Fruit fly (Drosophila melanogaster) whole organism, wandering third instar larva: Measurements from ENCODE around the gene Nthl1.
A peak's percentile ranks its signal among the peaks of the same experiment; 100 is the strongest.

Source experiments
- Abd-B ChIP-seq: fragments of >200 bp; optimal IDR thresholded peaks from 2 replicates; lab custom pipeline; 2017; ENCODE audit warnings: missing biosample characterization, missing genetic modification characterization
- CG32264 ChIP-seq: fragments of 200-800 bp; sonication (Bioruptor generic); optimal IDR thresholded peaks from 2 replicates; lab custom pipeline; 2016; ENCODE audit warnings: missing biosample characterization, missing genetic modification characterization
- CG9705 ChIP-seq: fragments of 200-800 bp; sonication (Bioruptor generic); optimal IDR thresholded peaks from 2 replicates; lab custom pipeline; 2018; ENCODE audit warnings: missing biosample characterization, mild to moderate bottlenecking, missing genetic modification characterization
- CrebA ChIP-seq: fragments of 200-800 bp; sonication (Bioruptor generic); optimal IDR thresholded peaks from 2 replicates; lab custom pipeline; 2016; ENCODE audit warnings: missing biosample characterization, mild to moderate bottlenecking, missing genetic modification characterization, borderline replicate concordance
- Dfd ChIP-seq: fragments of >200 bp; optimal IDR thresholded peaks from 2 replicates; lab custom pipeline; 2017; ENCODE audit warnings: missing biosample characterization, missing genetic modification characterization
- Dif ChIP-seq: fragments of 200-275, 200-300 bp; sonication (Bioruptor generic); optimal IDR thresholded peaks from 2 replicates; lab custom pipeline; 2018; ENCODE audit warnings: missing biosample characterization, missing genetic modification characterization; ENCODE audit not compliant: partially characterized antibody
- GATAd ChIP-seq: sonication (Bioruptor generic); optimal IDR thresholded peaks from 2 replicates; lab custom pipeline; 2016; ENCODE audit warnings: missing biosample characterization, missing genetic modification characterization
- HLH106 ChIP-seq: fragments of 200-800 bp; optimal IDR thresholded peaks from 3 replicates; lab custom pipeline; 2019; ENCODE audit warnings: missing biosample characterization, mild to moderate bottlenecking, missing genetic modification characterization, moderate library complexity
- Hnf4 ChIP-seq: fragments of 200-800 bp; sonication (Bioruptor generic); optimal IDR thresholded peaks from 2 replicates; lab custom pipeline; 2016; ENCODE audit warnings: missing biosample characterization, mild to moderate bottlenecking, missing genetic modification characterization
- Hr78 ChIP-seq: fragments of >200 bp; optimal IDR thresholded peaks from 2 replicates; lab custom pipeline; 2017; ENCODE audit warnings: missing biosample characterization, missing genetic modification characterization
- Hr83 ChIP-seq: fragments of 200-300 bp; sonication (Bioruptor generic); optimal IDR thresholded peaks from 2 replicates; lab custom pipeline; 2016; ENCODE audit warnings: missing biosample characterization, mild to moderate bottlenecking, missing genetic modification characterization, moderate library complexity; ENCODE audit not compliant: poor library complexity, severe bottlenecking
- Jra ChIP-seq: sonication (Bioruptor generic); optimal IDR thresholded peaks from 2 replicates; lab custom pipeline; 2016; ENCODE audit warnings: missing biosample characterization, missing genetic modification characterization
- Mio ChIP-seq: sonication (Bioruptor generic); optimal IDR thresholded peaks from 2 replicates; lab custom pipeline; 2016; ENCODE audit warnings: missing biosample characterization, missing genetic modification characterization
- Myc ChIP-seq: fragments of >200 bp; optimal IDR thresholded peaks from 2 replicates; lab custom pipeline; 2017
- N ChIP-seq: fragments of >200 bp; optimal IDR thresholded peaks from 2 replicates; lab custom pipeline; 2018; ENCODE audit warnings: missing biosample characterization, missing external identifiers, missing genetic modification characterization
- OdsH ChIP-seq: fragments of 200-800 bp; sonication (Bioruptor generic); optimal IDR thresholded peaks from 2 replicates; lab custom pipeline; 2016; ENCODE audit warnings: missing biosample characterization, mild to moderate bottlenecking, missing genetic modification characterization
- Rel ChIP-seq, 2 experiments: fragments of 200-800 bp; sonication (Bioruptor generic) in 1 of 2; optimal IDR thresholded peaks; 2 replicates in 1 of 2; 3 replicates in 1 of 2; lab custom pipeline; 2016 to 2019; ENCODE audit warnings: mild to moderate bottlenecking in 2 of 2, missing biosample characterization in 2 of 2, missing genetic modification characterization in 2 of 2, moderate library complexity in 1 of 2
- Sp1 ChIP-seq: fragments of 200-800 bp; sonication (Bioruptor generic); optimal IDR thresholded peaks from 3 replicates; lab custom pipeline; 2019; ENCODE audit warnings: missing biosample characterization, mild to moderate bottlenecking, missing genetic modification characterization, moderate library complexity
- Vsx2 ChIP-seq: fragments of 200-300, 225-300 bp; sonication (Bioruptor generic); optimal IDR thresholded peaks from 2 replicates; lab custom pipeline; 2018; ENCODE audit warnings: missing biosample characterization, missing genetic modification characterization; ENCODE audit not compliant: partially characterized antibody
- br ChIP-seq: fragments of 200-800 bp; sonication (Bioruptor generic); optimal IDR thresholded peaks from 2 replicates; lab custom pipeline; 2016; ENCODE audit warnings: missing biosample characterization, missing genetic modification characterization
- brk ChIP-seq: fragments of 200-800 bp; sonication (Bioruptor generic); optimal IDR thresholded peaks from 2 replicates; lab custom pipeline; 2016; ENCODE audit warnings: missing biosample characterization, mild to moderate bottlenecking, missing genetic modification characterization
- dl ChIP-seq, 2 experiments: fragments of 175-275, 200-275 bp in 1 of 2; fragments of 200-275 bp in 1 of 2; sonication (Bioruptor generic); optimal IDR thresholded peaks; lab custom pipeline; 2018; ENCODE audit warnings: mild to moderate bottlenecking in 2 of 2, missing biosample characterization in 2 of 2, missing genetic modification characterization in 2 of 2, moderate library complexity in 2 of 2; ENCODE audit not compliant: partially characterized antibody in 2 of 2, insufficient read depth in 1 of 2
- dmrt93B ChIP-seq: fragments of 200-800 bp; sonication (Bioruptor generic); optimal IDR thresholded peaks from 2 replicates; lab custom pipeline; 2018; ENCODE audit warnings: missing biosample characterization, mild to moderate bottlenecking, missing genetic modification characterization
- dsf ChIP-seq: sonication (Bioruptor generic); optimal IDR thresholded peaks from 2 replicates; lab custom pipeline; 2016; ENCODE audit warnings: missing biosample characterization, missing genetic modification characterization, borderline replicate concordance
- ey ChIP-seq: fragments of 200-800 bp; sonication (Bioruptor generic); optimal IDR thresholded peaks from 2 replicates; lab custom pipeline; 2016; ENCODE audit warnings: missing biosample characterization, missing genetic modification characterization
- foxo ChIP-seq, 2 experiments: fragments of 200-800 bp; sonication (Bioruptor generic); optimal IDR thresholded peaks; 2 replicates in 1 of 2; 3 replicates in 1 of 2; lab custom pipeline; 2016 to 2017; ENCODE audit warnings: missing biosample characterization in 2 of 2, missing genetic modification characterization in 2 of 2
- fru ChIP-seq: fragments of 200-800 bp; sonication (Bioruptor generic); optimal IDR thresholded peaks from 3 replicates; lab custom pipeline; 2016; ENCODE audit warnings: missing biosample characterization, mild to moderate bottlenecking, missing genetic modification characterization
- h ChIP-seq: fragments of 200-800 bp; sonication (Bioruptor generic); optimal IDR thresholded peaks from 3 replicates; lab custom pipeline; 2016; ENCODE audit warnings: missing biosample characterization, mild to moderate bottlenecking, missing genetic modification characterization
- jim ChIP-seq: fragments of 175-275, 200-325 bp; sonication (Bioruptor generic); optimal IDR thresholded peaks from 2 replicates; lab custom pipeline; 2016; ENCODE audit warnings: missing biosample characterization, mild to moderate bottlenecking, missing genetic modification characterization
- lola ChIP-seq: fragments of >200 bp; optimal IDR thresholded peaks from 2 replicates; lab custom pipeline; 2017; ENCODE audit warnings: missing biosample characterization, missing genetic modification characterization
- pan ChIP-seq: fragments of >200 bp; optimal IDR thresholded peaks from 2 replicates; lab custom pipeline; 2017
- psq ChIP-seq: fragments of 200-800 bp; sonication (Bioruptor generic); optimal IDR thresholded peaks from 3 replicates; lab custom pipeline; 2017; ENCODE audit warnings: missing biosample characterization, mild to moderate bottlenecking, missing genetic modification characterization, moderate library complexity
- rgr ChIP-seq: fragments of 200-800 bp; sonication (Bioruptor generic); optimal IDR thresholded peaks from 3 replicates; lab custom pipeline; 2016; ENCODE audit warnings: missing biosample characterization, mild to moderate bottlenecking, missing genetic modification characterization
- sage ChIP-seq: fragments of 200-800 bp; sonication (Bioruptor generic); optimal IDR thresholded peaks from 2 replicates; lab custom pipeline; 2016; ENCODE audit warnings: missing biosample characterization, mild to moderate bottlenecking, missing genetic modification characterization
- sv ChIP-seq: fragments of 200-800 bp; sonication (Bioruptor generic); optimal IDR thresholded peaks from 3 replicates; lab custom pipeline; 2016; ENCODE audit warnings: missing biosample characterization, missing genetic modification characterization
- tai ChIP-seq: sonication (Bioruptor generic); optimal IDR thresholded peaks from 2 replicates; lab custom pipeline; 2016; ENCODE audit warnings: missing biosample characterization, missing genetic modification characterization
- usp ChIP-seq: fragments of >200 bp; optimal IDR thresholded peaks from 2 replicates; lab custom pipeline; 2017; ENCODE audit warnings: missing biosample characterization, missing genetic modification characterization
- woc ChIP-seq: sonication (Bioruptor generic); optimal IDR thresholded peaks from 2 replicates; lab custom pipeline; 2016; ENCODE audit warnings: missing biosample characterization, mild to moderate bottlenecking, missing genetic modification characterization

The Nthl1 gene

dm6 chr2L:20915224-20915623 is 12.4 kb downstream of the Nthl1 start:
- no peak for TF ChIP-seq woc (GFP tag; lab: Kevin White, UChicago)
- TF ChIP-seq CrebA (GFP tag; lab: Kevin White, UChicago) = no peak
- TF ChIP-seq lola (GFP tag; lab: Kevin White, UChicago) = no peak
- TF ChIP-seq dsf (GFP tag; lab: Kevin White, UChicago) = no peak
- no peak for TF ChIP-seq Abd-B
- peak; percentile 1 for TF ChIP-seq dmrt93B (GFP tag; lab: Kevin White, UChicago)
- TF ChIP-seq brk (GFP tag; lab: Kevin White, UChicago) = no peak
- no peak for TF ChIP-seq sage (GFP tag; lab: Kevin White, UChicago)
- TF ChIP-seq rgr (GFP tag; lab: Kevin White, UChicago) = peak; percentile 71
- no peak for TF ChIP-seq Dfd
- peak; percentile 53 for TF ChIP-seq OdsH (GFP tag; lab: Kevin White, UChicago)
- TF ChIP-seq Rel (GFP tag; optimal IDR thresholded peaks at IDR 0.05; lab: Kevin White, UChicago) = no peak
- no peak for TF ChIP-seq Rel (tag; optimal IDR thresholded peaks at IDR 0.05; lab: Kevin White, UChicago)
- peak; percentile 25 for TF ChIP-seq Hnf4 (GFP tag; lab: Kevin White, UChicago)
- TF ChIP-seq Hr78 (GFP tag; lab: Kevin White, UChicago) = no peak
- TF ChIP-seq Mio (GFP tag; lab: Kevin White, UChicago) = no peak
- peak; percentile 10 for TF ChIP-seq HLH106
- TF ChIP-seq GATAd = no peak
- TF ChIP-seq pan (lab: Kevin White, UChicago) = no peak
- TF ChIP-seq Myc = no peak
- TF ChIP-seq fru (GFP tag; lab: Kevin White, UChicago) = peak; percentile 39
- peak; percentile 65 for TF ChIP-seq h (GFP tag; lab: Kevin White, UChicago)
- TF ChIP-seq Jra (GFP tag; lab: Kevin White, UChicago) = no peak
- TF ChIP-seq jim (GFP tag; lab: Kevin White, UChicago) = no peak
- TF ChIP-seq CG9705 (GFP tag; lab: Kevin White, UChicago) = no peak
- TF ChIP-seq foxo (GFP tag; optimal IDR thresholded peaks at IDR 0.05; lab: Kevin White, UChicago) = peak in 1 of 2 experiments; percentile 51
- no peak for TF ChIP-seq Dif (GFP tag; lab: Kevin White, UChicago)
- peak; percentile 7 for TF ChIP-seq ey (GFP tag; lab: Kevin White, UChicago)
- TF ChIP-seq br (GFP tag; lab: Kevin White, UChicago) = peak; percentile 3
- TF ChIP-seq Hr83 = no peak
- TF ChIP-seq psq = peak; percentile 21
- no peak for TF ChIP-seq dl (GFP tag; optimal IDR thresholded peaks at IDR 0.05; lab: Kevin White, UChicago; ENCODE audit: insufficient read depth in 1 of 2, partially characterized antibody in 2 of 2)
- no peak for TF ChIP-seq Vsx2 (GFP tag; lab: Kevin White, UChicago)
- no peak for TF ChIP-seq N (GFP tag; lab: Kevin White, UChicago)
- TF ChIP-seq usp (GFP tag; lab: Kevin White, UChicago) = no peak
- no peak for TF ChIP-seq Sp1 (GFP tag; lab: Kevin White, UChicago)
- TF ChIP-seq tai (GFP tag; lab: Kevin White, UChicago) = no peak
- no peak for TF ChIP-seq CG32264 (GFP tag; lab: Kevin White, UChicago)
- TF ChIP-seq sv = peak; percentile 8

dm6 chr2L:20913528-20913927 is 14.1 kb downstream of the Nthl1 start:
- TF ChIP-seq Hnf4 (GFP tag; lab: Kevin White, UChicago) = no peak
- TF ChIP-seq Rel (GFP tag; optimal IDR thresholded peaks at IDR 0.05; lab: Kevin White, UChicago) = no peak
- TF ChIP-seq Rel (tag; optimal IDR thresholded peaks at IDR 0.05; lab: Kevin White, UChicago) = no peak
- TF ChIP-seq lola (GFP tag; lab: Kevin White, UChicago) = no peak
- TF ChIP-seq OdsH (GFP tag; lab: Kevin White, UChicago) = no peak
- no peak for TF ChIP-seq CrebA (GFP tag; lab: Kevin White, UChicago)
- no peak for TF ChIP-seq HLH106
- TF ChIP-seq Dfd = no peak
- no peak for TF ChIP-seq Sp1 (GFP tag; lab: Kevin White, UChicago)
- TF ChIP-seq sage (GFP tag; lab: Kevin White, UChicago) = no peak
- no peak for TF ChIP-seq tai (GFP tag; lab: Kevin White, UChicago)
